Worm (Caenorhabditis elegans) whole organism, late embryonic: ENCODE measurements around the gene unc-98.

Source experiments
- C08G9.2 ChIP-seq: sonication (generic microtip); optimal IDR thresholded peaks from 2 replicates; lab custom pipeline; 2016; ENCODE audit warnings: mild to moderate bottlenecking, missing genetic modification characterization, moderate library complexity, missing compliant biosample characterization
- K02D7.2 ChIP-seq: sonication (generic microtip); optimal IDR thresholded peaks from 2 replicates; lab custom pipeline; 2017; ENCODE audit warnings: mild to moderate bottlenecking, missing genetic modification characterization, missing compliant biosample characterization
- K09A11.1 ChIP-seq: sonication (generic microtip); optimal IDR thresholded peaks from 2 replicates; lab custom pipeline; 2017; ENCODE audit warnings: antibody characterized with exemption, mild to moderate bottlenecking, missing genetic modification characterization, missing compliant biosample characterization; ENCODE audit not compliant: insufficient read depth
- ama-1 ChIP-seq: fragments of 150-350 bp; optimal IDR thresholded peaks from 2 replicates; lab custom pipeline; 2014
- ceh-18 ChIP-seq: sonication (generic microtip); optimal IDR thresholded peaks from 2 replicates; lab custom pipeline; 2016; ENCODE audit warnings: missing genetic modification characterization, missing compliant biosample characterization
- ceh-19 ChIP-seq: fragments of 200-800 bp; sonication (Bioruptor generic); optimal IDR thresholded peaks from 2 replicates; lab custom pipeline; 2018; ENCODE audit warnings: mild to moderate bottlenecking, missing genetic modification characterization, missing compliant biosample characterization
- ceh-2 ChIP-seq: sonication (generic microtip); optimal IDR thresholded peaks from 2 replicates; lab custom pipeline; 2016; ENCODE audit warnings: missing genotype, missing genetic modification characterization, missing compliant biosample characterization
- ceh-22 ChIP-seq: sonication (generic microtip); optimal IDR thresholded peaks from 2 replicates; lab custom pipeline; 2017; ENCODE audit warnings: missing biosample characterization, missing genetic modification characterization
- ceh-30 ChIP-seq: fragments of 150-350 bp; optimal IDR thresholded peaks from 2 replicates; lab custom pipeline; 2014; ENCODE audit warnings: missing biosample characterization, missing genetic modification characterization
- ceh-31 ChIP-seq: sonication (generic microtip); optimal IDR thresholded peaks from 2 replicates; lab custom pipeline; 2016; ENCODE audit warnings: missing genetic modification characterization, missing compliant biosample characterization
- ceh-45 ChIP-seq: fragments of 200-800 bp; sonication (Bioruptor generic); IDR thresholded peaks from 2 replicates; pipeline ENCODE4 v1.3.6; 2022; ENCODE audit warnings: missing genetic modification reagents, missing genetic modification characterization, missing compliant biosample characterization
- ceh-6 ChIP-seq: fragments of 200-800 bp; sonication (Bioruptor generic); optimal IDR thresholded peaks from 2 replicates; lab custom pipeline; 2018; ENCODE audit warnings: mild to moderate bottlenecking, missing genetic modification characterization, missing compliant biosample characterization
- che-1 ChIP-seq: sonication (generic microtip); optimal IDR thresholded peaks from 2 replicates; lab custom pipeline; 2016; ENCODE audit warnings: mild to moderate bottlenecking, missing genetic modification characterization, missing compliant biosample characterization
- dve-1 ChIP-seq: sonication (generic microtip); optimal IDR thresholded peaks from 2 replicates; lab custom pipeline; 2017; ENCODE audit warnings: antibody characterized with exemption, mild to moderate bottlenecking, missing genetic modification characterization, missing compliant biosample characterization
- elt-2 ChIP-seq: sonication (generic microtip); optimal IDR thresholded peaks from 2 replicates; lab custom pipeline; 2016; ENCODE audit warnings: missing genetic modification reagents, missing genetic modification characterization, missing compliant biosample characterization
- elt-4 ChIP-seq: sonication (generic microtip); optimal IDR thresholded peaks from 2 replicates; lab custom pipeline; 2016; ENCODE audit warnings: missing genetic modification characterization, missing compliant biosample characterization
- hlh-13 ChIP-seq: fragments of 200-800 bp; sonication (Bioruptor generic); optimal IDR thresholded peaks from 2 replicates; lab custom pipeline; 2018; ENCODE audit warnings: mild to moderate bottlenecking, missing genetic modification characterization, missing compliant biosample characterization
- hlh-15 ChIP-seq: sonication (generic microtip); optimal IDR thresholded peaks from 2 replicates; lab custom pipeline; 2016; ENCODE audit warnings: missing genetic modification characterization, missing compliant biosample characterization
- hlh-30 ChIP-seq: sonication (generic microtip); optimal IDR thresholded peaks from 2 replicates; lab custom pipeline; 2017; ENCODE audit warnings: antibody characterized with exemption, missing genetic modification characterization, missing compliant biosample characterization; ENCODE audit not compliant: insufficient read depth
- hlh-6 ChIP-seq: sonication (generic microtip); optimal IDR thresholded peaks from 2 replicates; lab custom pipeline; 2016; ENCODE audit warnings: missing genotype, missing genetic modification characterization, missing compliant biosample characterization
- lim-6 ChIP-seq: sonication (generic microtip); optimal IDR thresholded peaks from 2 replicates; lab custom pipeline; 2016; ENCODE audit warnings: missing genetic modification characterization, missing compliant biosample characterization
- lin-11 ChIP-seq: fragments of 200-800 bp; sonication (Bioruptor generic); optimal IDR thresholded peaks from 2 replicates; lab custom pipeline; 2018; ENCODE audit warnings: mild to moderate bottlenecking, missing genetic modification characterization, missing compliant biosample characterization
- madf-2 ChIP-seq: sonication (generic microtip); optimal IDR thresholded peaks from 2 replicates; lab custom pipeline; 2017; ENCODE audit warnings: missing genetic modification characterization, missing compliant biosample characterization
- nfya-1 ChIP-seq: sonication (generic microtip); optimal IDR thresholded peaks from 2 replicates; lab custom pipeline; 2017; ENCODE audit warnings: missing genetic modification characterization, mild to moderate bottlenecking, missing compliant biosample characterization, antibody characterized with exemption, moderate library complexity
- nhr-232 ChIP-seq: sonication (generic microtip); optimal IDR thresholded peaks from 2 replicates; lab custom pipeline; 2016; ENCODE audit warnings: missing genetic modification characterization, missing compliant biosample characterization
- npax-4 ChIP-seq: sonication (generic microtip); optimal IDR thresholded peaks from 2 replicates; lab custom pipeline; 2016; ENCODE audit warnings: missing genetic modification characterization, missing compliant biosample characterization
- pat-9 ChIP-seq: fragments of 200-800 bp; sonication (Bioruptor generic); optimal IDR thresholded peaks from 2 replicates; lab custom pipeline; 2018; ENCODE audit warnings: mild to moderate bottlenecking, missing genetic modification characterization, moderate library complexity, missing compliant biosample characterization
- pax-1 ChIP-seq: fragments of 150-350 bp; optimal IDR thresholded peaks from 2 replicates; lab custom pipeline; 2014; ENCODE audit warnings: missing biosample characterization, missing genetic modification characterization
- pha-2 ChIP-seq: sonication (generic microtip); optimal IDR thresholded peaks from 2 replicates; lab custom pipeline; 2017; ENCODE audit warnings: mild to moderate bottlenecking, missing genetic modification characterization, missing compliant biosample characterization
- pros-1 ChIP-seq: fragments of 150-350 bp; optimal IDR thresholded peaks from 2 replicates; lab custom pipeline; 2014; ENCODE audit warnings: missing biosample characterization, missing genetic modification reagents, missing genetic modification characterization
- rnt-1 ChIP-seq: sonication (generic microtip); optimal IDR thresholded peaks from 2 replicates; lab custom pipeline; 2016; ENCODE audit warnings: missing genetic modification characterization, missing compliant biosample characterization
- sdc-2 ChIP-seq: sonication (generic microtip); optimal IDR thresholded peaks from 2 replicates; lab custom pipeline; 2016; ENCODE audit warnings: missing genotype, missing genetic modification characterization, missing compliant biosample characterization
- sox-2 ChIP-seq: fragments of 200-800 bp; sonication (Bioruptor generic); IDR thresholded peaks from 2 replicates; pipeline ENCODE4 v1.3.6; 2022; ENCODE audit warnings: missing genetic modification reagents, missing genetic modification characterization, missing compliant biosample characterization
- sox-4 ChIP-seq: sonication (generic microtip); optimal IDR thresholded peaks from 2 replicates; lab custom pipeline; 2017; ENCODE audit warnings: mild to moderate bottlenecking, missing genetic modification characterization, inconsistent platforms, missing compliant biosample characterization
- tbx-2 ChIP-seq: sonication (generic microtip); optimal IDR thresholded peaks from 2 replicates; lab custom pipeline; 2016; ENCODE audit warnings: missing genetic modification characterization, missing compliant biosample characterization
- ttx-3 ChIP-seq: sonication (generic microtip); optimal IDR thresholded peaks from 2 replicates; lab custom pipeline; 2016; ENCODE audit warnings: missing genetic modification reagents, missing genetic modification characterization, missing compliant biosample characterization
- unc-3 ChIP-seq, 2 experiments: fragments of 200-800 bp in 1 of 2; sonication (Bioruptor generic) in 1 of 2; sonication (generic microtip) in 1 of 2; conservative IDR thresholded peaks in 1 of 2; optimal IDR thresholded peaks in 1 of 2; 2 replicates each; pipeline versions ENCODE4 v1.3.6 to Lab custom; 2016 to 2022; ENCODE audit warnings: missing compliant biosample characterization in 2 of 2, missing genetic modification characterization in 2 of 2, missing genetic modification reagents in 1 of 2
- unc-55 ChIP-seq: sonication (generic microtip); optimal IDR thresholded peaks from 2 replicates; lab custom pipeline; 2017; ENCODE audit warnings: missing biosample characterization, missing genetic modification reagents, missing genetic modification characterization
- unc-86 ChIP-seq: sonication (generic microtip); optimal IDR thresholded peaks from 2 replicates; lab custom pipeline; 2016; ENCODE audit warnings: missing genetic modification characterization, missing compliant biosample characterization
- zip-5 ChIP-seq: sonication (generic microtip); optimal IDR thresholded peaks from 2 replicates; lab custom pipeline; 2016; ENCODE audit warnings: missing genetic modification characterization, missing compliant biosample characterization

unc-98 gene

DNA sequence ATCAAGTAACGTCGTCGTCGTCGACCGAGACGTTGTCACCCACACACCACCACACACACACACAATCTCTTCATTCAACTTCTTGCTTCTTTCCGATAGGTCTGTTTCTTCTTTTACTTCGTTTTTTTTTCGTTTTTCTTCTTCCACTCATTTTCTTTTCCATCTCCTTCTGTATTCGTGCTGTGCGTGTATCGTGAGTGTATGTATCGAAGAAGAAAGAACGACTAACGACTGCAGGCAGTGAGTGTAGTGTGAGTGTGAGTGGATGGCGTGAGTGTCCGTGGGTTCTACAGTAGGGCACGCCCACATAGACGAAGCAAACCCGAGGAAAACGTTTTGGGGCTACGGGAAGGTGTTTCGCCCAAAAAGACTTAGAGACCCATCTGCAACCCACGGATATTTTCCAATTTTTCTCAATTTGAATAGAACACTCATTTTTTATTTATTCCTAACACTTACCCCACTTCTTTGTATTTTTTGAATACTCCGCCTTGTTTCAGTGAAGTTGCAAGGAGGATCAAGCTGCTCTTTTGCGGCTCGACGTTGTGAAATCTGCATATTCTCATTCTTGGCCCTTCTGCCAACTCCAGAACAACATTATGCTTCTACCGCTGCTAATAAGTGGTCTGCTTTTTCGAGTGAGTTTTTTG lies 12.3 kb upstream of the unc-98 start, which contains the start of gene adt-2:
TSS of gene adt-2 (plus strand) at position 600 of the 650 bp plus-strand sequence.
- TF ChIP-seq elt-2 (tag; lab: Kevin White, UChicago) = no peak
- no peak for TF ChIP-seq zip-5 (tag; lab: Kevin White, UChicago)
- TF ChIP-seq hlh-6 (tag; lab: Kevin White, UChicago) = no peak
- no peak for TF ChIP-seq sox-4 (tag; lab: Kevin White, UChicago)
- no peak for TF ChIP-seq pha-2 (tag; lab: Kevin White, UChicago)
- no peak for TF ChIP-seq tbx-2 (tag; lab: Kevin White, UChicago)
- TF ChIP-seq ceh-19 = no peak
- TF ChIP-seq unc-3 (GFP tag; conservative IDR thresholded peaks at IDR 0.05; lab: Robert Waterston, UW) = no peak
- no peak for TF ChIP-seq unc-3 (tag; optimal IDR thresholded peaks at IDR 0.05; lab: Kevin White, UChicago)
- TF ChIP-seq rnt-1 (tag; lab: Kevin White, UChicago) = no peak
- TF ChIP-seq ceh-22 (tag; lab: Kevin White, UChicago) = no peak
- TF ChIP-seq madf-2 (tag; lab: Kevin White, UChicago) = no peak
- TF ChIP-seq, all 69 proteins: peak for 0

DNA sequence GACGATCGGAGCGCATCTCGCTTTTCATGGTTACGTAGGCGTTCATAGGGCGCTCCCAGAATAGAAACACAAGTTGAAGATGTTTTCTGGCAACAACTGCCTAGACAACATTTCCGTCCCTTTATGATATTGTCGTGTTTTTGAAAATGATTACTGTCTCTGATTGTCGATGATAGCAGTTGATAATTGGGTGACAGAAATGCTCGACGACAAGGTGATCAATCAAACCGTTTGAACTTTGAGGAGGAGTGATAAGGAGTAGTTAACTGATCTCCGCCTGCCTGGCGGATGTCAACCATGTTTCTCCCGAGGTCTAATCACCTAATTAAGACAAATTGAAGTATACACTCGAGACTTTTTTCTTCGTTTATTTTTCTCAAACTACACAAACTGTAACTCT lies 10.5 kb upstream of the unc-98 start:
- TF ChIP-seq ceh-18 (tag; lab: Kevin White, UChicago) = no peak
- no peak for TF ChIP-seq hlh-30 (tag; lab: Kevin White, UChicago)
- no peak for TF ChIP-seq lin-11
- no peak for TF ChIP-seq sdc-2 (tag; lab: Kevin White, UChicago)
- TF ChIP-seq lim-6 (tag; lab: Kevin White, UChicago) = no peak
- no peak for TF ChIP-seq unc-86 (tag; lab: Kevin White, UChicago)
- TF ChIP-seq dve-1 (tag; lab: Kevin White, UChicago) = no peak
- TF ChIP-seq ceh-31 (tag; lab: Kevin White, UChicago) = no peak
- no peak for TF ChIP-seq npax-4
- TF ChIP-seq rnt-1 (tag; lab: Kevin White, UChicago) = no peak
- no peak for TF ChIP-seq ceh-30
- TF ChIP-seq zip-5 (tag; lab: Kevin White, UChicago) = no peak
- no peak for TF ChIP-seq hlh-6 (tag; lab: Kevin White, UChicago)
- no peak for TF ChIP-seq che-1
- no peak for TF ChIP-seq sox-2
- no peak for TF ChIP-seq pat-9 (tag; lab: Kevin White, UChicago)

DNA sequence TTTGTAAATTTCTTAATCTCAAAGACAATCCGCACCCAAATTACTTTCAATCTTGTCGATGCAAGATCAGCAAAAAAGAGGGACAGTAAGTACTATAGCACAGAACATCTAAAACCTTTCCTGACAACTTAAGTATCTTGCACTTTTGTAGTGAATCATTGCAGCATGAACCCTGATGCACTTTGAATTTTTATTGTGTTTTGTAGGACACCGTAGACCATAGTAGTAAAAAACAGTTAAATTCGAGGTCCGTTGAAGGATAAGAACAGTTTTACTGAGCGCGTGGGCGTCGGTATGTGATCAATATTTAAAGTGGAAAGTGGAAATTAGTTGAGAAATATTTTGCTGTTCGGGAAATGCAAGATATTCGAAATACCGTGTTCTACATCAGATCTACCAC lies 8.8 kb upstream of the unc-98 start:
- TF ChIP-seq unc-55 (GFP tag; lab: Kevin White, UChicago) = no peak
- no peak for TF ChIP-seq zip-5 (tag; lab: Kevin White, UChicago)
- no peak for TF ChIP-seq K09A11.1 (tag; lab: Kevin White, UChicago)
- TF ChIP-seq hlh-15 (tag; lab: Kevin White, UChicago) = no peak
- no peak for TF ChIP-seq hlh-13 (GFP tag; lab: Kevin White, UChicago)
- TF ChIP-seq che-1 = no peak

DNA sequence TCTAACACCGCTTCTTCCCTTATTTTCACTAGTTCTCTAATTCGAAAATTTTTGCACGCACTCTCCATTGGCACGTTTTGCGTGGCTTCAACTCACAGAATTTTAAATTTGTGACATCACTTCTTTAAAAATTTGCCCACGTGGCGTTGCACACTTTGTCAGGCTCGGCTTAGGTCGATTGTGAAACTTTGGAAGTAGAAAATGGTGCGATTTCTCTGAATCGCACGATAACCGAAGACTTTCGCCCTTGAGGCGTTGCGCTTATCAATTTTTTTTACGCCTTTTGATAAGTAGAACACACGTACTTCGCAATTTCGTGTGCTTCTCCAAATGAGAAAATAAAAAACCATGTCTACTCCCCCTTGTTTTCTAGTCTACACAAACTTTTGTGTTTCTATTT lies 4.9 kb upstream of the unc-98 start:
- no peak for TF ChIP-seq ama-1 (lab: Kevin White, UChicago)
- no peak for TF ChIP-seq nhr-232 (tag; lab: Kevin White, UChicago)
- TF ChIP-seq elt-2 (tag; lab: Kevin White, UChicago) = peak; percentile 5
- TF ChIP-seq pax-1 (tag; lab: Kevin White, UChicago) = no peak

DNA sequence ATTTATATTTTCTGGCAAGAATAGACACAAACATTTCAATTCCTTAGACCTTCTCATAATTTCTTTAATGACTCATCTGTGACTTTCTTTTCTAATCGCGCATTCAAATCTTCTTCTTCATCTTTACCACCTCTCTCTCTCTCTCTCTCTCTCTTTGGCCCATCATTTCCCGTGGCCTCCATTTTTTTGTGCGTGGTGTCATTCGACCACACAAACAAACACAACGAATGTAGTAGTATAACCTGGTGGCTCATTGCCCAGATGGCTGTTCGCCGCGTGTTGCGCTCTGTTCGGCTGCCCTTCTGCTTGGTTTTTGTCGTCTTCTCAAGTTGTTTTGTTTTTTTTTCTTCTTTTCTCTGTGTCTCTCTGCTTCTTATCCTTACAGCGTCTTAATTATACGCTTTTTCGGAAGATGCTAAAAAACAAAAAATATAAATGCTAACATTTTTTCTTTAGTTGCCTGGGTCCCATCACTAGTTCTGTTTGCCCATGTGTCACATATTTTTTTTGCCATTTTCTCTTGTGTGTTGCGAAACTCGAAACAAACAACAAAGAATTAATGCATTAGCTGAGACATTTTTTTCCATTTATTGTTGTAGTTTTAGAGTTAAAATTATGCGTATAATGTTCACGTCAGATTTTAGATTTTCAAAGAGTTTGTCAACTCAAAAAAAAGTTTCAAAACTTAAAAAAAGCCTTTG lies 4.2 kb upstream of the unc-98 start:
- TF ChIP-seq tbx-2 (tag; lab: Kevin White, UChicago) (peak; percentile 21), sdc-2 (tag; lab: Kevin White, UChicago) (no peak), nfya-1 (tag; lab: Kevin White, UChicago) (peak; percentile 4), K09A11.1 (tag; lab: Kevin White, UChicago) (no peak), elt-2 (tag; lab: Kevin White, UChicago) (peak; percentile 11), ttx-3 (no peak), elt-4 (tag; lab: Kevin White, UChicago) (no peak), che-1 (no peak), ceh-19 (no peak), C08G9.2 (tag; lab: Kevin White, UChicago) (no peak), pat-9 (tag; lab: Kevin White, UChicago) (no peak), pros-1 (no peak), K02D7.2 (tag; lab: Kevin White, UChicago) (no peak), ceh-2 (tag; lab: Kevin White, UChicago) (no peak), lin-11 (no peak), hlh-6 (tag; lab: Kevin White, UChicago) (no peak), ceh-6 (GFP tag; lab: Kevin White, UChicago) (no peak), ceh-45 (GFP tag; lab: Robert Waterston, UW) (no peak), npax-4 (no peak), ceh-18 (tag; lab: Kevin White, UChicago) (no peak), ama-1 (lab: Kevin White, UChicago) (no peak), pax-1 (tag; lab: Kevin White, UChicago) (no peak)
